Worm (Caenorhabditis elegans): Measurements from ENCODE around the gene unc-44.
A peak's percentile ranks its signal among the peaks of the same experiment; 100 is the strongest.

Gene unc-44

ce11 chrIV:5967035-5967499 is 8.3 kb upstream of the unc-44 start (continued):
- TF ChIP-seq fkh-10 (GFP tag; optimal IDR thresholded peaks at IDR 0.05), result no peak

ce11 chrIV:5970526-5970925 is 4.8 kb upstream of the unc-44 start:
- TF ChIP-seq nhr-67 (tag; optimal IDR thresholded peaks at IDR 0.05), result no peak
- no peak for TF ChIP-seq nhr-28 (tag; optimal IDR thresholded peaks at IDR 0.05)
- TF ChIP-seq unc-62 (GFP tag; optimal IDR thresholded peaks at IDR 0.05), result no peak
- no peak for TF ChIP-seq daf-12 (tag; optimal IDR thresholded peaks at IDR 0.05)
- no peak for TF ChIP-seq egl-5 (tag; optimal IDR thresholded peaks at IDR 0.05)
- TF ChIP-seq nhr-76 (tag; optimal IDR thresholded peaks at IDR 0.05), result no peak
- no peak for TF ChIP-seq nhr-237 (tag; optimal IDR thresholded peaks at IDR 0.05)
- TF ChIP-seq fos-1 (tag; optimal IDR thresholded peaks at IDR 0.05), result no peak
- TF ChIP-seq pha-4 (tag; optimal IDR thresholded peaks at IDR 0.05), result no peak
- TF ChIP-seq ceh-28 (tag; optimal IDR thresholded peaks at IDR 0.05), result no peak
- no peak for TF ChIP-seq zag-1 (tag; optimal IDR thresholded peaks at IDR 0.05)
- no peak for TF ChIP-seq sea-2 (GFP tag; optimal IDR thresholded peaks at IDR 0.05)
- no peak for TF ChIP-seq fkh-2 (tag; optimal IDR thresholded peaks at IDR 0.05)
- no peak for TF ChIP-seq ZK546.5 (tag; optimal IDR thresholded peaks at IDR 0.05)
- TF ChIP-seq tbx-2 (tag; optimal IDR thresholded peaks at IDR 0.05), result no peak
- TF ChIP-seq lin-39 (tag; optimal IDR thresholded peaks at IDR 0.05), result no peak

- TF ChIP-seq lin-39 (tag; optimal IDR thresholded peaks at IDR 0.05), result peak; percentile 28
- peak; percentile 60 for TF ChIP-seq hmg-11 (tag; optimal IDR thresholded peaks at IDR 0.05)
- no peak for TF ChIP-seq mml-1 (tag; optimal IDR thresholded peaks at IDR 0.05)
- TF ChIP-seq nhr-43 (tag; optimal IDR thresholded peaks at IDR 0.05; ENCODE audit: poor library complexity, severe bottlenecking), result no peak
- no peak for TF ChIP-seq nhr-28 (tag; optimal IDR thresholded peaks at IDR 0.05)
- TF ChIP-seq nfya-1 (tag; optimal IDR thresholded peaks at IDR 0.05; ENCODE audit: insufficient read depth), result peak; percentile 92
- no peak for TF ChIP-seq jun-1 (tag; optimal IDR thresholded peaks at IDR 0.05)
- TF ChIP-seq lin-15B (tag; optimal IDR thresholded peaks at IDR 0.05), result peak; percentile 10
- peak; percentile 14 for TF ChIP-seq fkh-10 (GFP tag; optimal IDR thresholded peaks at IDR 0.05)
- no peak for TF ChIP-seq fkh-2 (tag; optimal IDR thresholded peaks at IDR 0.05)
- TF ChIP-seq nhr-12 (tag; optimal IDR thresholded peaks at IDR 0.05), result no peak
- TF ChIP-seq ceh-82 (tag; optimal IDR thresholded peaks at IDR 0.05), result no peak
- no peak for TF ChIP-seq nhr-25 (tag; optimal IDR thresholded peaks at IDR 0.05)
These were observed 1.3 kb upstream of the unc-44 start for ce11 chrIV:5973947-5974495.

ce11 chrIV:5977276-5977675 is 1.9 kb downstream of the unc-44 start:
- TF ChIP-seq lin-39 (tag; optimal IDR thresholded peaks at IDR 0.05) (peak; percentile 55), nfya-1 (tag; optimal IDR thresholded peaks at IDR 0.05; ENCODE audit: insufficient read depth) (peak; percentile 19), elt-1 (tag; optimal IDR thresholded peaks at IDR 0.05) (no peak), aly-2 (tag; optimal IDR thresholded peaks at IDR 0.05) (no peak), ztf-4 (tag; optimal IDR thresholded peaks at IDR 0.05) (no peak), ceh-28 (tag; optimal IDR thresholded peaks at IDR 0.05) (no peak), unc-62 (GFP tag; optimal IDR thresholded peaks at IDR 0.05) (no peak), nhr-25 (tag; optimal IDR thresholded peaks at IDR 0.05) (no peak), mml-1 (tag; optimal IDR thresholded peaks at IDR 0.05) (no peak)

ce11 chrIV:5979818-5980217 is 4.5 kb downstream of the unc-44 start:
- TF ChIP-seq unc-62 (GFP tag; optimal IDR thresholded peaks at IDR 0.05), result no peak

ce11 chrIV:5983191-5983590 is 7.8 kb downstream of the unc-44 start:
- no peak for TF ChIP-seq sea-2 (GFP tag; optimal IDR thresholded peaks at IDR 0.05)
- TF ChIP-seq nhr-43 (tag; optimal IDR thresholded peaks at IDR 0.05; ENCODE audit: poor library complexity, severe bottlenecking), result no peak
- TF ChIP-seq ceh-9 (tag; optimal IDR thresholded peaks at IDR 0.05), result no peak
- no peak for TF ChIP-seq nhr-11 (tag; optimal IDR thresholded peaks at IDR 0.05)
- TF ChIP-seq pqm-1 (tag; optimal IDR thresholded peaks at IDR 0.05), result no peak
- TF ChIP-seq egl-5 (tag; optimal IDR thresholded peaks at IDR 0.05), result no peak
- no peak for TF ChIP-seq mml-1 (tag; optimal IDR thresholded peaks at IDR 0.05)

All from whole organism, L3 larva.